Worm (Caenorhabditis elegans) whole organism, L3 larva: ENCODE data around the gene wrn-1.

ENCODE experiments used
- R02D3.7 ChIP-seq: fragments of 150-350 bp; optimal IDR thresholded peaks from 2 replicates; lab custom pipeline; 2014; ENCODE audit warnings: missing biosample characterization, missing genetic modification characterization
- ZK546.5 ChIP-seq: sonication (generic microtip); optimal IDR thresholded peaks from 2 replicates; lab custom pipeline; 2017; ENCODE audit warnings: missing biosample characterization, missing genetic modification characterization
- aly-2 ChIP-seq: fragments of 150-350 bp; optimal IDR thresholded peaks from 2 replicates; lab custom pipeline; 2014; ENCODE audit warnings: missing biosample characterization, missing genetic modification characterization
- ama-1 ChIP-seq: fragments of 150-350 bp; optimal IDR thresholded peaks from 2 replicates; lab custom pipeline; 2018
- ceh-16 ChIP-seq: sonication (generic microtip); optimal IDR thresholded peaks from 2 replicates; lab custom pipeline; 2017; ENCODE audit warnings: missing biosample characterization, missing genetic modification characterization
- ceh-28 ChIP-seq: fragments of 150-350 bp; optimal IDR thresholded peaks from 2 replicates; lab custom pipeline; 2014; ENCODE audit warnings: missing biosample characterization, missing genetic modification reagents, missing genetic modification characterization
- ceh-82 ChIP-seq: fragments of 150-350 bp; optimal IDR thresholded peaks from 2 replicates; lab custom pipeline; 2014; ENCODE audit warnings: missing biosample characterization, missing genetic modification characterization
- ceh-9 ChIP-seq: sonication (generic microtip); optimal IDR thresholded peaks from 2 replicates; lab custom pipeline; 2018; ENCODE audit warnings: missing biosample characterization, missing genetic modification characterization
- egl-27 ChIP-seq: sonication (generic microtip); optimal IDR thresholded peaks from 4 replicates; lab custom pipeline; 2017; ENCODE audit warnings: missing biosample characterization, missing genetic modification reagents, missing genetic modification characterization
- egl-5 ChIP-seq: fragments of 150-350 bp; optimal IDR thresholded peaks from 2 replicates; lab custom pipeline; 2017; ENCODE audit warnings: missing biosample characterization, missing genetic modification reagents, missing genetic modification characterization, inconsistent platforms
- elt-1 ChIP-seq: fragments of 150-350 bp; optimal IDR thresholded peaks from 2 replicates; lab custom pipeline; 2014; ENCODE audit warnings: missing biosample characterization, missing genetic modification characterization
- elt-2 ChIP-seq: sonication (generic microtip); optimal IDR thresholded peaks from 2 replicates; lab custom pipeline; 2016; ENCODE audit warnings: missing genetic modification reagents, mild to moderate bottlenecking, missing genetic modification characterization, missing compliant biosample characterization
- eor-1 ChIP-seq, 2 experiments: fragments of 150-350 bp; optimal IDR thresholded peaks; 2 replicates each; lab custom pipeline; 2014 to 2018; ENCODE audit warnings: missing biosample characterization in 2 of 2, missing genetic modification characterization in 2 of 2
- fkh-10 ChIP-seq: sonication (generic microtip); optimal IDR thresholded peaks from 2 replicates; lab custom pipeline; 2017; ENCODE audit warnings: missing biosample characterization, missing genetic modification reagents, missing genetic modification characterization
- fkh-2 ChIP-seq: fragments of 150-350 bp; optimal IDR thresholded peaks from 2 replicates; lab custom pipeline; 2014; ENCODE audit warnings: missing biosample characterization, missing genetic modification reagents, missing genetic modification characterization
- hmg-11 ChIP-seq: sonication (generic microtip); optimal IDR thresholded peaks from 2 replicates; lab custom pipeline; 2016; ENCODE audit warnings: missing genetic modification characterization, missing compliant biosample characterization
- jun-1 ChIP-seq: fragments of 150-350 bp; optimal IDR thresholded peaks from 2 replicates; lab custom pipeline; 2014; ENCODE audit warnings: missing biosample characterization, missing genetic modification reagents, missing genetic modification characterization
- lin-39 ChIP-seq: fragments of 150-350 bp; optimal IDR thresholded peaks from 2 replicates; lab custom pipeline; 2018; ENCODE audit warnings: missing biosample characterization, missing genetic modification reagents, missing genetic modification characterization
- lsy-12 ChIP-seq: sonication (generic microtip); optimal IDR thresholded peaks from 2 replicates; lab custom pipeline; 2016; ENCODE audit warnings: mild to moderate bottlenecking, missing genetic modification characterization, missing compliant biosample characterization
- mdl-1 ChIP-seq: fragments of 150-350 bp; optimal IDR thresholded peaks from 2 replicates; lab custom pipeline; 2014; ENCODE audit warnings: missing biosample characterization, missing genetic modification characterization
- mml-1 ChIP-seq: fragments of 150-350 bp; sonication (generic microtip); optimal IDR thresholded peaks from 3 replicates; lab custom pipeline; 2014; ENCODE audit warnings: missing biosample characterization, missing genetic modification characterization
- nhr-11 ChIP-seq: fragments of 150-350 bp; optimal IDR thresholded peaks from 2 replicates; lab custom pipeline; 2014; ENCODE audit warnings: missing biosample characterization, missing genetic modification characterization
- nhr-12 ChIP-seq: fragments of 150-350 bp; optimal IDR thresholded peaks from 2 replicates; lab custom pipeline; 2014; ENCODE audit warnings: missing biosample characterization, missing genetic modification characterization
- nhr-25 ChIP-seq: sonication (generic microtip); optimal IDR thresholded peaks from 2 replicates; lab custom pipeline; 2017; ENCODE audit warnings: missing biosample characterization, missing genetic modification characterization
- nhr-67 ChIP-seq: fragments of 150-350 bp; optimal IDR thresholded peaks from 2 replicates; lab custom pipeline; 2014; ENCODE audit warnings: missing biosample characterization, missing genetic modification characterization
- nhr-76 ChIP-seq: fragments of 150-350 bp; sonication (generic microtip); optimal IDR thresholded peaks from 5 replicates; lab custom pipeline; 2014; ENCODE audit warnings: missing biosample characterization, missing genetic modification characterization
- nhr-77 ChIP-seq: fragments of 150-350 bp; optimal IDR thresholded peaks from 2 replicates; lab custom pipeline; 2014; ENCODE audit warnings: missing biosample characterization, missing genetic modification characterization
- pha-4 ChIP-seq: fragments of 150-350 bp; optimal IDR thresholded peaks from 2 replicates; lab custom pipeline; 2014; ENCODE audit warnings: missing biosample characterization, missing genetic modification reagents, missing genetic modification characterization
- pqm-1 ChIP-seq: fragments of 150-350 bp; optimal IDR thresholded peaks from 2 replicates; lab custom pipeline; 2017; ENCODE audit warnings: missing biosample characterization, missing genetic modification characterization, inconsistent platforms
- skn-1 ChIP-seq: fragments of 150-350 bp; optimal IDR thresholded peaks from 2 replicates; lab custom pipeline; 2014; ENCODE audit warnings: missing biosample characterization, missing genetic modification characterization
- tbx-2 ChIP-seq: sonication (generic microtip); optimal IDR thresholded peaks from 2 replicates; lab custom pipeline; 2016; ENCODE audit warnings: mild to moderate bottlenecking, missing genetic modification characterization, missing compliant biosample characterization
- unc-62 ChIP-seq: fragments of 150-350 bp; sonication (generic microtip); optimal IDR thresholded peaks from 4 replicates; lab custom pipeline; 2014; ENCODE audit warnings: missing biosample characterization, missing genetic modification reagents, missing genetic modification characterization
- zag-1 ChIP-seq: fragments of 150-350 bp; optimal IDR thresholded peaks from 2 replicates; lab custom pipeline; 2014; ENCODE audit warnings: missing biosample characterization, missing genetic modification characterization
- ztf-11 ChIP-seq: fragments of 150-350 bp; optimal IDR thresholded peaks from 2 replicates; lab custom pipeline; 2014; ENCODE audit warnings: missing biosample characterization, missing genetic modification characterization
- ztf-4 ChIP-seq: fragments of 150-350 bp; optimal IDR thresholded peaks from 2 replicates; lab custom pipeline; 2014; ENCODE audit warnings: missing biosample characterization, missing genetic modification characterization

wrn-1 gene

DNA sequence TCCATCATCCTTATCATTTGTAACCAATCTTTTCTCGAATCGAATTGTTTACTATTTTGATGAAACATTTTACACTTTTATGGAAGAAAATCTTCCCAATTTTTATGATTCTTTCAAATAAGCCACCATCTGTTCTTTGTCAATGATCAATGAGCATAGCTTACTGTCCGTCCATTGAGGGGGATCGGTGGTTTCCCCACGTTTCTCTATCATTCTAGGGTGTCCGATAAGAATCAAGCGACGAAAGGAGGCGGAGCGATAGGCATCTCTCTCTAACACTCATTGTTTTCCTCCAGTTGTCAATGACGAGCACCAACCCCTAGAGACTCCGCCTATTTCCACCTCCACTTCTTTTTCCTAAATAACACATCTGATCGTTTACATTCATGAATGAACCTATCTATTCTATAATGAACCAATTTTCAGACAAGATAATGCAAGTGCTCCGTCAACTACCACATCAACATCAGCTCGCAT, 30.2 kb upstream of the wrn-1 start, which contains the start of gene C56E6.2:
Gene C56E6.2, plus strand, starts transcription at position 427 of the 477 bp plus-strand sequence.
- peak; percentile 57 for TF ChIP-seq elt-2 (tag; lab: Kevin White, UChicago)
- no peak for TF ChIP-seq jun-1 (tag; lab: Kevin White, UChicago)
- peak; percentile 28 for TF ChIP-seq pqm-1
- TF ChIP-seq tbx-2 (tag; lab: Kevin White, UChicago): no peak
- no peak for TF ChIP-seq mml-1 (tag; lab: Kevin White, UChicago)

DNA sequence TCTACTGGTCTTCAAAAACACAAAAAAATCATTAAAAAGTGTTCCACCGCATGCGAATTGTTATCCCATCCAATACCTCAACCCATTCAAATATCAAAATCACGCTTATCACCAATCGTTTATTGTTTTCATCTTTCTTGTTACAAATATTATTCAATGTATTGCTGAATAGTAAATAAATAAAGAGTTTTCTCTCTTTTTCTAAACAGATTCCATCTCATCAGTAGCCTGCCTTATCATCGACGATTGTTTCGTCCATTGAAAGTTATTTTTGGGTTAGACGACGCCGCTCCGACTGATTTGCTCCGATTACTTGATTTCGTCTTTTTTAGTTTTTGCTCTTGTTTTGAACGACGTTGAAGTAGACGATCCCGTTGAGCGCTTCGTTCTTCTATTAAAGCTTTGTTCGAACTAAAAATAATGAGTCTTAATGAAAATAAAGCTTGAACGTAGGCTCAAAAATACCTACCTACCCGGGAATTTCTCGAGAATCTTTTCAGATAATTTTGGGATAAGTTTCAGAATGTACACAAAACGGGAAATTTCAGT, 28.6 kb upstream of the wrn-1 start:
- TF ChIP-seq eor-1 (tag; optimal IDR thresholded peaks at IDR 0.05; lab: Kevin White, UChicago) (no peak), aly-2 (tag; lab: Kevin White, UChicago) (no peak), mml-1 (tag; lab: Kevin White, UChicago) (no peak), ZK546.5 (tag; lab: Kevin White, UChicago) (no peak), egl-27 (tag; lab: Kevin White, UChicago) (no peak), elt-1 (tag; lab: Kevin White, UChicago) (no peak), ceh-9 (tag; lab: Kevin White, UChicago) (no peak), zag-1 (tag; lab: Kevin White, UChicago) (no peak), lin-39 (tag; lab: Kevin White, UChicago) (no peak), fkh-10 (GFP tag; lab: Kevin White, UChicago) (no peak), elt-2 (tag; lab: Kevin White, UChicago) (peak; percentile 1), ama-1 (lab: Kevin White, UChicago) (peak; percentile 67), ceh-28 (tag; lab: Kevin White, UChicago) (peak; percentile 30), ceh-16 (tag; lab: Kevin White, UChicago) (no peak), nhr-12 (tag; lab: Kevin White, UChicago) (no peak), ztf-11 (tag; lab: Kevin White, UChicago) (no peak), pha-4 (peak; percentile 1)

DNA sequence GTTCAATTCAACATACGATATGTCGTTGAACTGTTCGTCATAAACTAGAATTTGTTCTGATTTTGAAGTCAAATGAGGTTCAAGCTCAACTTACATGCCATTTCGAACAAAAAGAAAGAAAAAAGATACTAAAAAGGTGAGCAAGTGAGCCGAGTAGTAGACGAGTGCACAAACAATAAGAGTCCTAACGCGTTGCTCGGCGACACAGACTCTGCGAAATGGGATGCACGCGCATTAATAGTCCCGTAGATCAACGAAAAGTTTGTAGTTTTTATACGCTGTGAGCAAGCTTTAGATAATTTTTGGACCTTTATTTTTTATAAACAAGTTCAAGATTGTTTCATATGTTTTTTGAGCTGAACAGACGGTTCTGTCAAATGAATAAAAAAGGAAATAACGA, 26.1 kb upstream of the wrn-1 start, which contains the start of gene C56E6.4:
Gene C56E6.4, minus strand, starts transcription at position 101 of the 400 bp plus-strand sequence.
- no peak for TF ChIP-seq nhr-11 (tag; lab: Kevin White, UChicago)
- TF ChIP-seq unc-62 (GFP tag; lab: Kevin White, UChicago): no peak
- TF ChIP-seq egl-5 (tag; lab: Kevin White, UChicago): no peak
- no peak for TF ChIP-seq nhr-12 (tag; lab: Kevin White, UChicago)
- no peak for TF ChIP-seq jun-1 (tag; lab: Kevin White, UChicago)
- no peak for TF ChIP-seq ceh-28 (tag; lab: Kevin White, UChicago)
- no peak for TF ChIP-seq zag-1 (tag; lab: Kevin White, UChicago)
- TF ChIP-seq ceh-16 (tag; lab: Kevin White, UChicago): no peak
- no peak for TF ChIP-seq nhr-76
- TF ChIP-seq pha-4: no peak

ce11 chrII:6531527-6531926, 23.2 kb upstream of the wrn-1 start, which contains the start of gene abch-1:
Gene abch-1, minus strand, starts transcription at chrII:6531627.
- TF ChIP-seq zag-1 (tag; lab: Kevin White, UChicago): no peak
- TF ChIP-seq skn-1 (tag; lab: Kevin White, UChicago): no peak
- TF ChIP-seq tbx-2 (tag; lab: Kevin White, UChicago): no peak
- TF ChIP-seq nhr-67 (tag; lab: Kevin White, UChicago): no peak
- TF ChIP-seq nhr-12 (tag; lab: Kevin White, UChicago): no peak
- no peak for TF ChIP-seq mml-1 (tag; lab: Kevin White, UChicago)
- TF ChIP-seq eor-1 (tag; optimal IDR thresholded peaks at IDR 0.05; lab: Kevin White, UChicago): no peak
- no peak for TF ChIP-seq ceh-16 (tag; lab: Kevin White, UChicago)
- no peak for TF ChIP-seq ztf-4 (tag; lab: Kevin White, UChicago)
- no peak for TF ChIP-seq lsy-12
- TF ChIP-seq elt-1 (tag; lab: Kevin White, UChicago): no peak
- no peak for TF ChIP-seq mdl-1 (tag; lab: Kevin White, UChicago)
- TF ChIP-seq hmg-11 (tag; lab: Kevin White, UChicago): no peak
- TF ChIP-seq pha-4: no peak
- TF ChIP-seq jun-1 (tag; lab: Kevin White, UChicago): no peak
- TF ChIP-seq unc-62 (GFP tag; lab: Kevin White, UChicago): no peak
- TF ChIP-seq ZK546.5 (tag; lab: Kevin White, UChicago): no peak
- no peak for TF ChIP-seq nhr-77 (tag; lab: Kevin White, UChicago)
- TF ChIP-seq ceh-82: no peak

- TF ChIP-seq lin-39 (tag; lab: Kevin White, UChicago): no peak
- TF ChIP-seq mdl-1 (tag; lab: Kevin White, UChicago): no peak
- no peak for TF ChIP-seq R02D3.7 (tag; lab: Kevin White, UChicago)
- TF ChIP-seq skn-1 (tag; lab: Kevin White, UChicago): no peak
- no peak for TF ChIP-seq elt-1 (tag; lab: Kevin White, UChicago)
- TF ChIP-seq ztf-4 (tag; lab: Kevin White, UChicago): no peak
- no peak for TF ChIP-seq ceh-9 (tag; lab: Kevin White, UChicago)
- TF ChIP-seq tbx-2 (tag; lab: Kevin White, UChicago): no peak
- no peak for TF ChIP-seq fkh-2
- TF ChIP-seq ztf-11 (tag; lab: Kevin White, UChicago): no peak
- no peak for TF ChIP-seq mml-1 (tag; lab: Kevin White, UChicago)
- no peak for TF ChIP-seq nhr-77 (tag; lab: Kevin White, UChicago)
- TF ChIP-seq pqm-1: no peak
- no peak for TF ChIP-seq nhr-12 (tag; lab: Kevin White, UChicago)
- TF ChIP-seq ama-1 (lab: Kevin White, UChicago): no peak
- no peak for TF ChIP-seq nhr-76
- TF ChIP-seq nhr-25: no peak
- TF ChIP-seq hmg-11 (tag; lab: Kevin White, UChicago): no peak
- no peak for TF ChIP-seq unc-62 (GFP tag; lab: Kevin White, UChicago)
- no peak for TF ChIP-seq elt-2 (tag; lab: Kevin White, UChicago)
- TF ChIP-seq, all 47 proteins: peak for 0
Measured at ce11 chrII:6531940-6532339, 22.8 kb upstream of the wrn-1 start, which contains the start of gene abcx-1. Gene abcx-1, plus strand, starts transcription at chrII:6532163.
